Fruit fly (Drosophila melanogaster) whole organism: ENCODE measurements around the gene Pdss2.

Experiments
- CG8478 ChIP-seq: fragments of >200 bp; optimal IDR thresholded peaks from 2 replicates; lab custom pipeline; 2018; ENCODE audit warnings: inconsistent platforms
- Dll ChIP-seq: fragments of >200 bp; optimal IDR thresholded peaks from 2 replicates; lab custom pipeline; 2017
- EcR ChIP-seq, 2 experiments: fragments of >200 bp; optimal IDR thresholded peaks; 2 replicates each; lab custom pipeline; 2017; ENCODE audit warnings: missing biosample characterization in 2 of 2, missing genetic modification characterization in 2 of 2, missing genetic modification reagents in 2 of 2
- pan ChIP-seq: fragments of >200 bp; optimal IDR thresholded peaks from 2 replicates; lab custom pipeline; 2017
- psq ChIP-seq: fragments of >200 bp; optimal IDR thresholded peaks from 2 replicates; lab custom pipeline; 2017
- usp ChIP-seq: fragments of >200 bp; optimal IDR thresholded peaks from 2 replicates; lab custom pipeline; 2017; ENCODE audit warnings: missing biosample characterization, missing genetic modification characterization, mixed read lengths

Pdss2 gene

dm6 chr3L:21024965-21025833 is 2.5 kb upstream of the Pdss2 start:
- TF ChIP-seq Dll (lab: Kevin White, UChicago) = no peak
- no peak for TF ChIP-seq usp
- no peak for TF ChIP-seq psq (lab: Kevin White, UChicago)
- no peak for TF ChIP-seq pan (lab: Kevin White, UChicago)
- TF ChIP-seq CG8478 (lab: Kevin White, UChicago) = no peak
- TF ChIP-seq EcR (GFP tag; optimal IDR thresholded peaks at IDR 0.05; lab: Kevin White, UChicago) = no peak

DNA sequence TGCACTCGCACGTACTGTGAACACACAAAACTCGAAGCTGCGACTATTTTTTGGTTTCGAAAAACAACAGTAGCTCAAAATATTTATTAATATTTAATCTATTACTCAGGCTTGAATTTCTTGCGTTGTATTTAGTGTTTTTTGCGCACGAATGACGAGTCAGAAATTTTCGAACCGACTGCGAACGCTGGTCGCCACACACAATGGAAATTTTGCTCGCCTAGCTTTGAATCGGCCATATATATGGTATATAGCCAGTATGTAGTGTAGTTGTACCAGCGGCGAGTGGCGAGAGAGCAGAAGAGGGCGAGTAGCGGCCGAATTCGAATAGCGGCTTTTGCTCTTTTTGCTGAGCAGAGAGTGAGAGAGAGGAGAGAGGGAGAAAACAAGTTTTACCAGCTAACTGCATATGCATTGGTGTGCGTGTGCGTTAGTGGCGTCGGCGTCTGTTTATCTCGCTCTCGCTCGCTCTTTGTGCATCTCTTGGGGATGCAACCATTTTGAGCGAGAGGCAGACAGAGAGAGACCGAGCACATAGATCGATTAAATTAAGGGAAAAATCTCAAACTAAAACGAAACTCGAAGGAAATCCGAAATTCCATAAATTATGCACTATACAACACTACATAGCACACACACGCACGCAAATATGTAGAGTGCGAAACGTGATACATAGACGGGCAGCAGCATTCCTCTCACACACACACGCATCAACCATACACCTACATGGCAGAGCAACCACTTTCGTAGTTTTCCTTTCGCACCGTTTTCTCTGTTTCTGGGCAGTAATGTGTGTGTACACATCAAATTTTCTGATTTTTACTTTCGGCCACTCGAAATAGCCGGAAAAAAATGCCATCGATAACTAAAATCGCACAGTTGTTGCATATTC is 1.4 kb upstream of the Pdss2 start:
- TF ChIP-seq EcR (GFP tag; optimal IDR thresholded peaks at IDR 0.05; lab: Kevin White, UChicago) (no peak), Dll (lab: Kevin White, UChicago) (peak; percentile 96)

- TF ChIP-seq Dll (lab: Kevin White, UChicago) = no peak
- no peak for TF ChIP-seq usp
- TF ChIP-seq pan (lab: Kevin White, UChicago) = no peak
- TF ChIP-seq EcR (GFP tag; optimal IDR thresholded peaks at IDR 0.05; lab: Kevin White, UChicago) = no peak
- no peak for TF ChIP-seq CG8478 (lab: Kevin White, UChicago)
- TF ChIP-seq psq (lab: Kevin White, UChicago) = no peak
Observed at dm6 chr3L:21026917-21027517, 698 bp upstream of the Pdss2 start, which contains the start of gene skd. Gene skd (minus strand): TSS chr3L:21027434.

DNA sequence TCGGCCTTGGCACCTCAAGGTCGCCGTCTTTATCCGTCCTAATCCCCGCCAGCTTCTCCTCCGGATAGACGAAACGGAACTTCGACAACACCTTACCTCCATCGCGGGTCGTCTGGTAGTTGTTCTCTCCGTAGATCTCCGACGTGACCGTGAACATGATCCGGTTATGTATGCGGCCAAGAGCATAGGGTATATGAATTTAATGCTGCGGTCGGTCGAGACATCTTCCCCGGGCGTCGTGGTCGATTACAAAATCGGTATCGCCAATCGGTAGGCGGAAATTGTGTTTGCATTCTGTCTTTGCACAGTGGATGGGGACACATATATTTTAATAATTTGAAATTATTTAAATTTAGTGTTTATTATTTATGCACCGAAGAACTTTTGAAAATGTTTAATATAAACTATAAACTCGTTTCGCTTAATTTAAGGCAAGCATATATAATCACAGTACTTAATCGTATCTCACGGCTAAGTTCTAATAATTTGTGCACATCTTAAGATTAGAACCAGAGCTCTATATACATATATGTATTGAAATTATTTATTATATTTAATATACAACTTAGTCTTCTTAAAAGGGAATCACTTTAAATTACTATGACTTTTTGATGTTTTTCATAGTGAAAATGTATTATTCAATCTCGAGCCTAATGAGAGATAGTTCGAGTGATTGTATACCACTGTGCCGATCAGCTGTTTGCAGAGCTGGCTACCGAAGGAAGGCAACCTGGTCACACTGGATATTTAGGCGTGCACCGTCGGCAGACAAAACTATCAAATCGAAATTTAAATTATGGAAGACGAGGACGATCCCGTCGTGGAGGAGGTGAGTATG is 3.6 kb downstream of the Pdss2 start, which contains the start of the genes CG10584 and Polr3E:
TSS of gene CG10584 (minus strand) at position 268 of the 838 bp plus-strand sequence.
TSS of gene Polr3E (plus strand) at position 733 of the 838 bp plus-strand sequence.
- TF ChIP-seq Dll (lab: Kevin White, UChicago) = no peak
- no peak for TF ChIP-seq pan (lab: Kevin White, UChicago)
- no peak for TF ChIP-seq CG8478 (lab: Kevin White, UChicago)

dm6 chr3L:21034103-21034280 is 6.3 kb downstream of the Pdss2 start, which contains the start of gene CG10581:
Gene CG10581 (minus strand): TSS chr3L:21034203.
- TF ChIP-seq CG8478 (lab: Kevin White, UChicago) = no peak
- no peak for TF ChIP-seq Dll (lab: Kevin White, UChicago)
- no peak for TF ChIP-seq usp
- TF ChIP-seq psq (lab: Kevin White, UChicago) = no peak
- TF ChIP-seq pan (lab: Kevin White, UChicago) = no peak
- no peak for TF ChIP-seq EcR (GFP tag; optimal IDR thresholded peaks at IDR 0.05; lab: Kevin White, UChicago)

dm6 chr3L:21034281-21035221 is 6.8 kb downstream of the Pdss2 start, which contains the start of gene siz:
Gene siz (plus strand): TSS chr3L:21034535.
- TF ChIP-seq psq (lab: Kevin White, UChicago) = no peak
- TF ChIP-seq Dll (lab: Kevin White, UChicago) = no peak
- no peak for TF ChIP-seq CG8478 (lab: Kevin White, UChicago)
- no peak for TF ChIP-seq usp
- no peak for TF ChIP-seq EcR (GFP tag; optimal IDR thresholded peaks at IDR 0.05; lab: Kevin White, UChicago)
- TF ChIP-seq pan (lab: Kevin White, UChicago) = no peak

DNA sequence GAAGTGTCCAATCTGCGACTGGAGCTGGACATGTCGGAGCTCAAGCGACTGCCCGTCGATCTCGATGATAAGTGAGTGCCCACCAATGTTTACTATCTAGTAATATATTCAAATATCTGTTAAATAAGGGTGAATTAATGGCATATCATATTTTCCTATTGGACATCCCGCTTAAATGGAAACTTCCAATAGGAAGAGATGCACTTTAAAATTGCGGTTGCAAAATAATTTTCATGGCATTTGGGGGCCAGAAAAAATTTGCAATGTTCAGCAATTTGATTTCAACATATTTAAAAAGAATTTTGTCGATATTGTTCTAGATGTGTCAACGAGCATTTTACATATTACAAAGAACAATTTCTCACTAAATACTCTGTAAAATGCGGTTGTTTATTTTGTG is 7.5 kb downstream of the Pdss2 start:
- TF ChIP-seq EcR (GFP tag; optimal IDR thresholded peaks at IDR 0.05; lab: Kevin White, UChicago) (no peak), CG8478 (lab: Kevin White, UChicago) (no peak), usp (no peak), pan (lab: Kevin White, UChicago) (no peak)

DNA sequence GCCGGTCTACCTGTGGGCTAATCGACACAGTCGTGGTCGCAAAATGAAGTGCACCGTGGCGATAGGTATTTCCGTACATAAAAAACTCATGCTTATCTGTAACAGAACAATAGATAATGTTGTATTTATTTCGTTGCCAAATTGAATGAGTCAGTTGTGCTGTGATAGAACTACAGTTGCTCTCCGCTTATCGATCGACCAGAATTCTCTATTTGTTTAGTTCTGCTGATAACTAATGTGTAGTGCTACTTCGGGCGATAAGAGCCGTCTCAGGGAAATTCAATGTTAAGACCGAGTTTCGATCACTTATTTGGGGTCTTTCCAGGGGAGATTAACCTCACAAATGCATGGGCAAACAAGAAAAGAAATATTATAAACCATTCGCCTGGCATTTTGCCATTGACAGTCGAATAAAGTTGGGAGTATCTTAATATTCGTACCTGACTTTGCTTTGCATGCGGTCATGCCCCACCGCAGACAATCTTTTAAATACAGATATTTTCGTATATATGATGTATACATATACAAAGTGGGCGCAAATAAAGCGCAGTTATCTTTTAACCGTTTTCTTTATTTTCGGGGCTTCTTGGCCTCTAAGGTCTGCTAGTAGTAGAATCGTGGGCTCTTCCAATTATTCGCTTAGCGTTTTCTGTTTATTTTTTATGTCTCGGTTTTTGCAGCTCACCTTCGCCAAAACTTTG is 8.7 kb downstream of the Pdss2 start:
- TF ChIP-seq usp (no peak), EcR (GFP tag; optimal IDR thresholded peaks at IDR 0.05; lab: Kevin White, UChicago) (no peak), CG8478 (lab: Kevin White, UChicago) (no peak), Dll (lab: Kevin White, UChicago) (no peak), pan (lab: Kevin White, UChicago) (no peak), psq (lab: Kevin White, UChicago) (no peak)

DNA sequence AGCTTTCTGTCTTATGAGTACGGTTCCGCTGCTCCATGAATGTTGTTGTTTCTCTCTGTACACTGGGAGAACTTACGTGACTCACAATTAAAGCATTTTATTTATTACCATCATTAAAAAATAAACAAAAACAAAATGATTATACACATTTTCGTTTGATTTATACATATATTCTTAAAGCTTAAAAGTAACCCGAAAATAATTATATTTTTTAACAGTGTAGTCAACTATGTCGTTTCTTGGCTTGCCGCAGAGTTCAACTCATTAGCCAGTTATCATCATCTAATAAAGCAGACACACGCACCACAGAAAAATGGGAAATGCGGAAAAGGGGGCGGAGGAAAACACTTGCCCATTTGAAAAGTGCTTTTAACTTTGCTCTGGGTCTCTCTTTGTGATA is 9.7 kb downstream of the Pdss2 start:
- TF ChIP-seq pan (lab: Kevin White, UChicago) (no peak), EcR (GFP tag; optimal IDR thresholded peaks at IDR 0.05; lab: Kevin White, UChicago) (no peak), psq (lab: Kevin White, UChicago) (no peak), CG8478 (lab: Kevin White, UChicago) (no peak), Dll (lab: Kevin White, UChicago) (no peak), usp (no peak)
